Fruit fly (Drosophila melanogaster): ENCODE data around the gene CG12237.
A peak's percentile ranks its signal among the peaks of the same experiment; 100 is the strongest.

CG12237 gene

dm6 chrX:19601644-19602043, 41.0 kb downstream of the CG12237 start, which contains the start of gene CG14220 (continued):
- TF ChIP-seq sens (GFP tag) (peak; percentile 70), disco-r (GFP tag; optimal IDR thresholded peaks at IDR 0.05) (no peak), CG10147 (GFP tag; optimal IDR thresholded peaks at IDR 0.05) (no peak), CHES-1-like (GFP tag; optimal IDR thresholded peaks at IDR 0.05) (peak; percentile 10), Ptx1 (GFP tag; IDR thresholded peaks at IDR 0.05) (no peak), HmgZ (tag; optimal IDR thresholded peaks at IDR 0.05) (peak; percentile 66), CG15073 (GFP tag; optimal IDR thresholded peaks at IDR 0.05) (no peak)

dm6 chrX:19598503-19598902, 44.2 kb downstream of the CG12237 start:
- TF ChIP-seq chm (GFP tag; IDR thresholded peaks at IDR 0.05) (peak; percentile 44; the same call in 1 of the 2 replicates), ken (GFP tag; IDR thresholded peaks at IDR 0.05) (0 out of 3 replicates have a peak, but pooled peaks have one; percentile 15), sens (GFP tag) (peak; percentile 78), CG4617 (GFP tag; optimal IDR thresholded peaks at IDR 0.05; ENCODE audit: borderline replicate concordance) (no peak), Med (GFP tag) (peak; percentile 75), vnd (GFP tag; IDR thresholded peaks at IDR 0.05; ENCODE audit: partially characterized antibody) (no peak), ci (GFP tag; IDR thresholded peaks at IDR 0.05) (peak; percentile 46; the same call in 1 of the 3 replicates)

dm6 chrX:19597684-19598363, 44.8 kb downstream of the CG12237 start, which contains the start of gene RpS10b:
TSS of gene RpS10b (plus strand) at chrX:19598031.
- TF ChIP-seq dpn (GFP tag; optimal IDR thresholded peaks at IDR 0.05) (peak; percentile 58 to 79), ATbp (GFP tag; optimal IDR thresholded peaks at IDR 0.05) (peak; percentile 92), CG4404 (GFP tag; IDR thresholded peaks at IDR 0.05) (0 out of 2 replicates have a peak, but pooled peaks have one; percentile 39), crol (GFP tag; IDR thresholded peaks at IDR 0.05) (peak; percentile 48; the same call in 1 of the 2 replicates), nom (GFP tag; optimal IDR thresholded peaks at IDR 0.05) (peak; percentile 96), exex (tag; optimal IDR thresholded peaks at IDR 0.05) (peak; percentile 66), Elba2 (GFP tag; optimal IDR thresholded peaks at IDR 0.05) (peak; percentile 86), ro (GFP tag; IDR thresholded peaks at IDR 0.05) (no peak), zen2 (GFP tag; IDR thresholded peaks at IDR 0.05; ENCODE audit: partially characterized antibody) (peak; percentile 77; the same call in 1 of the 3 replicates), scrt (GFP tag; optimal IDR thresholded peaks at IDR 0.05) (peak; percentile 88), Eip74EF (GFP tag; optimal IDR thresholded peaks at IDR 0.05) (peak in 1 of 2 experiments; percentile 87), Deaf1 (tag; optimal IDR thresholded peaks at IDR 0.05) (peak; percentile 47), CG5953 (GFP tag; IDR thresholded peaks at IDR 0.05) (peak; percentile 74), Optix (GFP tag; IDR thresholded peaks at IDR 0.05) (peak; percentile 78), ash1 (GFP tag; optimal IDR thresholded peaks at IDR 0.05) (peak; percentile 81), Dfd (GFP tag; optimal IDR thresholded peaks at IDR 0.05) (no peak), CG11723 (GFP tag; optimal IDR thresholded peaks at IDR 0.05) (peak; percentile 93), Hr39 (optimal IDR thresholded peaks at IDR 0.05) (no peak), ase (GFP tag; IDR thresholded peaks at IDR 0.05) (peak; percentile 78), Dek (tag; optimal IDR thresholded peaks at IDR 0.05) (peak; percentile 56), MESR4 (GFP tag; optimal IDR thresholded peaks at IDR 0.05) (peak; percentile 97), trh (GFP tag; optimal IDR thresholded peaks at IDR 0.05) (peak; percentile 81), CG11504 (tag; optimal IDR thresholded peaks at IDR 0.05) (peak; percentile 77), CG31441 (GFP tag; IDR thresholded peaks at IDR 0.05) (peak; percentile 85), hkb (optimal IDR thresholded peaks at IDR 0.05) (peak; percentile 49), hkb (GFP tag; IDR thresholded peaks at IDR 0.05) (peak; percentile 78), repo (GFP tag; optimal IDR thresholded peaks at IDR 0.05) (peak; percentile 92), chn (GFP tag; optimal IDR thresholded peaks at IDR 0.05) (peak; percentile 23), Bdp1 (GFP tag; optimal IDR thresholded peaks at IDR 0.05) (peak; percentile 80), gfzf (GFP tag; optimal IDR thresholded peaks at IDR 0.05) (peak; percentile 62), CG13894 (tag; optimal IDR thresholded peaks at IDR 0.05) (peak; percentile 77), mld (GFP tag; IDR thresholded peaks at IDR 0.05; ENCODE audit: partially characterized antibody) (peak; percentile 74; the same call in 2 of the 3 replicates), CG3726 (GFP tag; IDR thresholded peaks at IDR 0.05) (peak; percentile 66; the same call in 2 of the 3 replicates), tup (GFP tag; optimal IDR thresholded peaks at IDR 0.05) (no peak)

All from whole organism, embryonic.